Worm (Caenorhabditis elegans): Measurements from ENCODE around the gene tbh-1.

The tbh-1 gene

DNA sequence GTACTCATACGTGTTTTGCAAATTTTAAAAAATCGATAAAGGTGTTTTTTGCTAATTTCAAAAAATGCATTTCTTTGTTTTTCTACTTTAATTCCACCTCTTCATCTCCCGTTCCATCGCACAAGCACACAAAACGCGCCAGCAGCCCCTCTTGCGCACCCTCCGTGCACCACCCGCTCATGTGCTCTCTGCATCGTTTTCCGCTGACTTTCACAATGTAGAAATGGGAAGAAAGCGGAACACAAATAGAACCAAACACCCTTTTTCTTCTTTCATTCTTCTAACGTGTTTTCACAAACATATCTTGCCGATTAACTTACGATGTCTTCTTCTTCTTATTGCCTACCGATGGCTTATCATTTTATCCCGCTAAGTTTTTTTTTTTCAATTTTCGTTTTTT lies 11.9 kb downstream of the tbh-1 start (continued):
- TF ChIP-seq hlh-30 (tag; optimal IDR thresholded peaks at IDR 0.05; ENCODE audit: insufficient read depth) (peak; percentile 96), zfp-2 (tag; optimal IDR thresholded peaks at IDR 0.05) (no peak), snpc-4 (tag; optimal IDR thresholded peaks at IDR 0.05) (no peak), lir-3 (tag; optimal IDR thresholded peaks at IDR 0.05) (no peak), dmd-6 (GFP tag; IDR thresholded peaks at IDR 0.05) (peak; percentile 92), Y48G9A.11 (GFP tag; IDR thresholded peaks at IDR 0.05) (no peak), ZK546.5 (tag; optimal IDR thresholded peaks at IDR 0.05) (no peak), saeg-2 (GFP tag; IDR thresholded peaks at IDR 0.05) (peak; percentile 84), nhr-6 (tag; optimal IDR thresholded peaks at IDR 0.05) (peak; percentile 50), php-3 (GFP tag; IDR thresholded peaks at IDR 0.05) (no peak), mdt-29 (GFP tag; IDR thresholded peaks at IDR 0.05) (peak; percentile 53; the same call in 1 of the 2 replicates), ama-1 (optimal IDR thresholded peaks at IDR 0.05) (peak; percentile 4), unc-39 (tag; optimal IDR thresholded peaks at IDR 0.05) (no peak), jun-1 (tag; optimal IDR thresholded peaks at IDR 0.05) (no peak), set-16 (GFP tag; IDR thresholded peaks at IDR 0.05) (peak; percentile 50; the same call in 1 of the 2 replicates), nhr-111 (GFP tag; optimal IDR thresholded peaks at IDR 0.05) (no peak), nhr-25 (tag; optimal IDR thresholded peaks at IDR 0.05; ENCODE audit: borderline replicate concordance, insufficient read depth) (peak; percentile 41), lin-38 (GFP tag; IDR thresholded peaks at IDR 0.05) (no peak), nhr-77 (tag; optimal IDR thresholded peaks at IDR 0.05) (peak; percentile 75), mxl-3 (GFP tag; optimal IDR thresholded peaks at IDR 0.05) (peak; percentile 87), duxl-1 (tag; optimal IDR thresholded peaks at IDR 0.05; ENCODE audit: poor library complexity) (peak; percentile 61), aly-2 (tag; optimal IDR thresholded peaks at IDR 0.05) (no peak), hmg-1.1 (GFP tag; IDR thresholded peaks at IDR 0.05) (peak; percentile 89), egl-43 (GFP tag; IDR thresholded peaks at IDR 0.05) (peak; percentile 75), nhr-237 (tag; optimal IDR thresholded peaks at IDR 0.05) (no peak), zag-1 (tag; optimal IDR thresholded peaks at IDR 0.05) (no peak), egl-27 (tag; optimal IDR thresholded peaks at IDR 0.05) (no peak), unc-130 (GFP tag; optimal IDR thresholded peaks at IDR 0.05) (no peak), nhr-41 (GFP tag; IDR thresholded peaks at IDR 0.05) (no peak)

DNA sequence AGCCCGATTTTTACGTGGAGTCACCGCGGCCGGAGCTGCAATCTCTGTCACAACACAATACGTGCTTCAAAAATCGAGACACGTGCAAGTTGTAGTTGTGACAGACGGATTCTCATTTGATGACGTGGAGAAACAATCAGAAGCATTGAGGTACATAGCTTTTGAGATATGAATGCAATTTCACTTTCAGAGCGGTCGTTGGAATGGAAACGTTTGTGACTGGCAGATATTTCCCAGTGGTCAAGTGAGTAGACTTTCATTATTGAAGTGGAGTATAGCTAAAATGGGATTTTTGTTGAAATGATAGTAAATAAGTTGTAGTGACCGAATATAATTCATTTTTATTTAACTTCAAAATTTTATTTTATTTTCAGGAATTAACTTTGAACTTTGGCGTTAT lies 13.6 kb downstream of the tbh-1 start:
- TF ChIP-seq aha-1 (tag): peak; percentile 21
- TF ChIP-seq cey-2 (tag; optimal IDR thresholded peaks at IDR 0.05; ENCODE audit: borderline replicate concordance, insufficient read depth): no peak
- no peak for TF ChIP-seq ces-1 (GFP tag; optimal IDR thresholded peaks at IDR 0.05)
- TF ChIP-seq unc-62 (GFP tag; optimal IDR thresholded peaks at IDR 0.05 in 1 of 2): peak in 1 of 2 experiments; percentile 93
- no peak for TF ChIP-seq unc-62 (tag; optimal IDR thresholded peaks at IDR 0.05)

DNA sequence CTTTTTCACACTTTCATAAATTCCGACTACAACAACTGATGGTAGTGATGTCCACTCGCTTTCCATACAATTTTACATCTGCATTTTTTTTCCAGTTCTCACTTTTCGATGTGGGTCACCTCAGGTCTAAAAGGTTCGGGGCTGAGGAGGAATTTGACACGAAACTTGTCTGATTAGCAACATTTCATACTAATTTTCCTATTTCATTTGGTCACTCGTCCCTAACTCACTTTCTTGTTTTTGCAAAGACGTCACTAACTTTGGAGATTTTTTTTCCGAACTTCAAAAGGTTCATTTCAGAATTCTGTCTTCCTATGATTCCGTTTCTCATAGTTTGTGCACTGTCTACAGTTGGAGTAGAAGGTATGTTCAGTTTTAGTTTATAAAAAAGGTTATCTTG lies 16.9 kb downstream of the tbh-1 start, which contains the start of gene H13N06.2:
H13N06.2 (plus strand) TSS at position 301 of the 400 bp plus-strand sequence.
- TF ChIP-seq madf-5 (GFP tag; IDR thresholded peaks at IDR 0.05): no peak
- no peak for TF ChIP-seq ama-1 (optimal IDR thresholded peaks at IDR 0.05)
- TF ChIP-seq nhr-48 (tag; optimal IDR thresholded peaks at IDR 0.05): no peak
- no peak for TF ChIP-seq nhr-10 (tag; optimal IDR thresholded peaks at IDR 0.05)
- TF ChIP-seq attf-4 (tag; optimal IDR thresholded peaks at IDR 0.05): no peak
- no peak for TF ChIP-seq Y75B8A.6 (GFP tag; IDR thresholded peaks at IDR 0.05)
- no peak for TF ChIP-seq nhr-28 (tag; optimal IDR thresholded peaks at IDR 0.05)
- no peak for TF ChIP-seq egl-43 (GFP tag; IDR thresholded peaks at IDR 0.05)
- no peak for TF ChIP-seq dmd-9 (GFP tag; IDR thresholded peaks at IDR 0.05)
- TF ChIP-seq nhr-25 (tag; optimal IDR thresholded peaks at IDR 0.05; ENCODE audit: borderline replicate concordance, insufficient read depth): no peak
- TF ChIP-seq dmd-6 (GFP tag; IDR thresholded peaks at IDR 0.05): no peak
- no peak for TF ChIP-seq madf-9 (GFP tag; conservative IDR thresholded peaks at IDR 0.05)
- TF ChIP-seq fkh-10 (GFP tag; optimal IDR thresholded peaks at IDR 0.05): no peak

All from whole organism, L4 larva.